Worm (Caenorhabditis elegans) whole organism, early embryonic: ENCODE data around the gene mboa-3.

Source experiments
- B0310.2 ChIP-seq: sonication (generic microtip); optimal IDR thresholded peaks from 2 replicates; lab custom pipeline; 2016; ENCODE audit warnings: mild to moderate bottlenecking, missing genetic modification characterization, missing compliant biosample characterization
- aly-1 ChIP-seq: sonication (generic microtip); optimal IDR thresholded peaks from 2 replicates; lab custom pipeline; 2016; ENCODE audit warnings: missing genetic modification characterization, missing compliant biosample characterization
- ama-1 ChIP-seq: fragments of 150-350 bp; optimal IDR thresholded peaks from 2 replicates; lab custom pipeline; 2014
- flt-1 ChIP-seq: fragments of 200-800 bp; sonication (Bioruptor generic); IDR thresholded peaks from 2 replicates; pipeline ENCODE4 v1.3.6; 2022; ENCODE audit warnings: missing genetic modification characterization, missing compliant biosample characterization
- hmg-4 ChIP-seq: fragments of 200-800 bp; sonication (Bioruptor generic); optimal IDR thresholded peaks from 2 replicates; lab custom pipeline; 2018; ENCODE audit warnings: mild to moderate bottlenecking, missing genetic modification characterization, missing compliant biosample characterization
- hnd-1 ChIP-seq: sonication (generic microtip); optimal IDR thresholded peaks from 2 replicates; lab custom pipeline; 2016; ENCODE audit warnings: missing genetic modification characterization, missing compliant biosample characterization
- tbx-11 ChIP-seq: fragments of 200-800 bp; sonication (Bioruptor generic); IDR thresholded peaks from 2 replicates; pipeline ENCODE4 v1.3.6; 2022; ENCODE audit warnings: missing genetic modification characterization, missing compliant biosample characterization

ce11 chrX:5512227-5512626, 10.4 kb downstream of the mboa-3 start, which contains the start of gene T23F2.3:
- no peak for TF ChIP-seq aly-1 (tag; lab: Kevin White, UChicago)
- no peak for TF ChIP-seq ama-1 (lab: Kevin White, UChicago)
- TF ChIP-seq tbx-11 (GFP tag; lab: Robert Waterston, UW): no peak
- no peak for TF ChIP-seq hmg-4 (GFP tag; lab: Kevin White, UChicago)
- no peak for TF ChIP-seq B0310.2 (tag; lab: Kevin White, UChicago)
- TF ChIP-seq hnd-1 (tag; lab: Kevin White, UChicago): no peak
- no peak for TF ChIP-seq flt-1 (GFP tag; lab: Robert Waterston, UW)
